Worm (Caenorhabditis elegans): ENCODE results near the gene pes-9.

Gene pes-9

DNA sequence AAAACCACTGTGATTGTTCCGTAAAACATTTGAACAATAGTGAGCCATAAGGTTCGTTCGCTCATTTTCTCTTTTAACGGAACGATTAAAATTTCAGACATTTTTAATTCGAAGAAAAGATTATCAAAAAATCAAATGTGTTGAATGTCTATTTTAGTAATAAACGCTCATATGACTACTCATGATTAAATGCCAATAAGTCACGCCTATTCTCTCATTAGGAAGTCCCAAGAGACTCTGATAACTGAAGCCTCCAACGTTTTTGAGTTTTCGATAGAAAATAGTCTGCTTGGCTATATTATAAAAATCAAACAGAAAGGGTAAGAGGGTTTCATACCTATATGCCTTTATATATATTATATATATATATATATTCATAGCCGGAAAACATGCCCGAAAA lies 40.6 kb downstream of the pes-9 start, which contains the start of gene srg-47:
Gene srg-47 (minus strand): TSS at position 101 of the 400 bp plus-strand sequence.
- TF ChIP-seq klf-2 (GFP tag; conservative IDR thresholded peaks at IDR 0.05), result no peak

DNA sequence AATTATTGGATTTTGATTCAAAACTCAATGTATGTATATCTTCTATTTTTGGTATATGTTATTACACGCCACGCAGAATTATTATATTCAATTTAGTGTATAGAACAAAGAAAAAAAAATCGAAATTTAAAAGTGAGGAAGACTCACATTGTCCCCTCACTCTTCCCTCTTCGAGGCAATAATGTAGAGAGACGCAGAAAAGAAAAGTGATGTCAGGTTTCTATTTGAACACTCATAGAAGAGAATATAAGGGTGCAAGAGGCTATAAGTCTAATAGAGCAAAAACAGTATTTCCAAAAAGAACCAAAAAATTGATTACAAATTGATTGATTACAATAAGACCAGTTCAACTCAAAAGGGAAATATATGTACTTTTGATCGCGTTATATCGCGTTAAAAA lies 48.3 kb downstream of the pes-9 start:
- no peak for TF ChIP-seq klf-2 (GFP tag; conservative IDR thresholded peaks at IDR 0.05)
- TF ChIP-seq tab-1 (GFP tag; IDR thresholded peaks at IDR 0.05), result no peak
- TF ChIP-seq med-1 (GFP tag; optimal IDR thresholded peaks at IDR 0.05; ENCODE audit: insufficient read depth), result no peak
- no peak for TF ChIP-seq ref-1 (GFP tag; conservative IDR thresholded peaks at IDR 0.05)
- TF ChIP-seq cog-1 (tag; optimal IDR thresholded peaks at IDR 0.05), result no peak
- no peak for TF ChIP-seq flt-1 (GFP tag; IDR thresholded peaks at IDR 0.05)
- no peak for TF ChIP-seq ztf-29 (GFP tag; IDR thresholded peaks at IDR 0.05)
- TF ChIP-seq T22C8.4 (GFP tag; IDR thresholded peaks at IDR 0.05), result no peak
- no peak for TF ChIP-seq ztf-23 (GFP tag; IDR thresholded peaks at IDR 0.05)

DNA sequence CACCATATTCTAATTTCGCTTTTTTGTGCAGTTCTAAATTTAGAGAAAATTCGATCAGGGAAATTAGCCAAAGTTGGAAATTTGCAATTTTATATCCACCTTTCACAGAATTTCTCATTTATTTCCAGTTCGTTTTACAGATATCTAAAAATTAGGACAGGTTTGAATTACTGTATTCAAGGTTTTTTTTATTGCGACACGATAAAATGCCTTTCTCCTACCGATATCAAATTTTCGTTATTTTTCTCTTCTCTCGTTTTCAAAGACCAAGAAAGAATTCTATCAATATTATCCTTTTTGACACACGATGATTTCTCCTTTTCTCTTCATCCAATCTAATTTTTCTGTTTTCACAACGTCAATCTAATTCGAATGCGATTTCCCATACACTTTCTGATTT lies 50.3 kb downstream of the pes-9 start, which contains the start of gene C53A5.13:
Gene C53A5.13 (plus strand): TSS at position 301 of the 400 bp plus-strand sequence.
- no peak for TF ChIP-seq cog-1 (tag; optimal IDR thresholded peaks at IDR 0.05)
- TF ChIP-seq klf-2 (GFP tag; conservative IDR thresholded peaks at IDR 0.05), result no peak
- no peak for TF ChIP-seq ztf-29 (GFP tag; IDR thresholded peaks at IDR 0.05)
- no peak for TF ChIP-seq T22C8.4 (GFP tag; IDR thresholded peaks at IDR 0.05)
- no peak for TF ChIP-seq flt-1 (GFP tag; IDR thresholded peaks at IDR 0.05)
- no peak for TF ChIP-seq med-1 (GFP tag; optimal IDR thresholded peaks at IDR 0.05; ENCODE audit: insufficient read depth)
- TF ChIP-seq tab-1 (GFP tag; IDR thresholded peaks at IDR 0.05), result no peak
- TF ChIP-seq ztf-23 (GFP tag; IDR thresholded peaks at IDR 0.05), result no peak

DNA sequence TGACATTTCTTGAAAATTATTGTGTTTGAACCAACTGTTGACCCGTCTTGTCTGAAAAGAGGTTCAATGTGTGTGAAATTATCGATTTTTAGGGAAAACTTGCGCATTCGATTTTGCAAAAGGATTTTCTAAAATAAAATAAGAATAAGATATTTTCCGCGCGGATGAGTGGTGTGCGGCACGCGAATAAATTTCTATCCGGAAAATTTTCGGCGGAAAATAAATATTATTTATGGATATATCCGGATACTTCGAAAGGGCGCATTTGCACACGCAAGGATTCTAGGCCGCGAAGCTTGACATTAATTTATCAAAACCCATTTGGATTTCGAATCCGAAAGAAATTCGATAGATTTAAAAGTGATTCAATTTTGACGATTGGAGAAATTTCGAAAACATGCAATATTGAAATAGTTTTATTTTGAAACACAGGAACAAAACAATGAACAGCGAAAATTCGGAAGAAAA lies 51.0 kb downstream of the pes-9 start, which contains the start of gene rike-1:
Gene rike-1 (minus strand): TSS at position 51 of the 468 bp plus-strand sequence.
- TF ChIP-seq cog-1 (tag; optimal IDR thresholded peaks at IDR 0.05) (peak; percentile 3), ref-1 (GFP tag; conservative IDR thresholded peaks at IDR 0.05) (no peak)
